Worm (Caenorhabditis elegans) whole organism, early embryonic: ENCODE results near the gene apl-1.

Source experiments
- ama-1 ChIP-seq: fragments of 150-350 bp; optimal IDR thresholded peaks from 2 replicates; lab custom pipeline; 2014
- sea-1 ChIP-seq: fragments of 200-800 bp; sonication (Bioruptor generic); conservative IDR thresholded peaks from 2 replicates; pipeline ENCODE4 v1.3.6; 2022; ENCODE audit warnings: missing genetic modification characterization, missing compliant biosample characterization
- tra-4 ChIP-seq: sonication (generic microtip); optimal IDR thresholded peaks from 2 replicates; lab custom pipeline; 2017; ENCODE audit warnings: missing genetic modification characterization, missing compliant biosample characterization

ce11 chrX:5129447-5129846 is 12.8 kb upstream of the apl-1 start:
- TF ChIP-seq sea-1 (GFP tag; lab: Robert Waterston, UW) (no peak), ama-1 (no peak), tra-4 (tag; lab: Kevin White, UChicago) (no peak)
